Fruit fly (Drosophila melanogaster): Measurements from ENCODE around the gene rdgC.

The rdgC gene

dm6 chr3L:20275886-20276285, 28.0 kb downstream of the rdgC start:
- TF ChIP-seq CG14711 (tag; optimal IDR thresholded peaks at IDR 0.05): no peak
- TF ChIP-seq cnc (optimal IDR thresholded peaks at IDR 0.05): no peak
- TF ChIP-seq cic (GFP tag; optimal IDR thresholded peaks at IDR 0.05): no peak

dm6 chr3L:20276615-20277014, 28.7 kb downstream of the rdgC start:
- no peak for TF ChIP-seq CG14711 (tag; optimal IDR thresholded peaks at IDR 0.05)
- TF ChIP-seq Clk (GFP tag; optimal IDR thresholded peaks at IDR 0.05): no peak
- TF ChIP-seq CG33017 (tag; optimal IDR thresholded peaks at IDR 0.05): no peak
- no peak for TF ChIP-seq toe (GFP tag; optimal IDR thresholded peaks at IDR 0.05)
- no peak for TF ChIP-seq Crg-1 (GFP tag; optimal IDR thresholded peaks at IDR 0.05)
- no peak for TF ChIP-seq Hr96 (GFP tag; optimal IDR thresholded peaks at IDR 0.05)
- TF ChIP-seq CG7101 (tag; optimal IDR thresholded peaks at IDR 0.05): no peak
- TF ChIP-seq CG12768 (GFP tag; optimal IDR thresholded peaks at IDR 0.05): no peak
- no peak for TF ChIP-seq CG11617 (GFP tag; optimal IDR thresholded peaks at IDR 0.05)
- TF ChIP-seq cnc (optimal IDR thresholded peaks at IDR 0.05): no peak
- no peak for TF ChIP-seq ovo (GFP tag; optimal IDR thresholded peaks at IDR 0.05)
- TF ChIP-seq bab1 (GFP tag; optimal IDR thresholded peaks at IDR 0.05): no peak
- no peak for TF ChIP-seq cic (GFP tag; optimal IDR thresholded peaks at IDR 0.05)
- TF ChIP-seq kay (GFP tag; ENCODE audit: borderline replicate concordance): no peak
- TF ChIP-seq CG7045 (GFP tag; optimal IDR thresholded peaks at IDR 0.05): no peak
- no peak for TF ChIP-seq pad (GFP tag; optimal IDR thresholded peaks at IDR 0.05)
- TF ChIP-seq Mnt (GFP tag; optimal IDR thresholded peaks at IDR 0.05): no peak
- no peak for TF ChIP-seq CG1620 (GFP tag; optimal IDR thresholded peaks at IDR 0.05)
- TF ChIP-seq CG5204 (GFP tag; optimal IDR thresholded peaks at IDR 0.05): no peak
- no peak for TF ChIP-seq tj (GFP tag; optimal IDR thresholded peaks at IDR 0.05)

dm6 chr3L:20281254-20281653, 33.4 kb downstream of the rdgC start:
- TF ChIP-seq CG14711 (tag; optimal IDR thresholded peaks at IDR 0.05) (no peak), CG1620 (GFP tag; optimal IDR thresholded peaks at IDR 0.05) (no peak), CG5204 (GFP tag; optimal IDR thresholded peaks at IDR 0.05) (no peak), toe (GFP tag; optimal IDR thresholded peaks at IDR 0.05) (no peak), Crg-1 (GFP tag; optimal IDR thresholded peaks at IDR 0.05) (no peak), pad (GFP tag; optimal IDR thresholded peaks at IDR 0.05) (no peak), CG12768 (GFP tag; optimal IDR thresholded peaks at IDR 0.05) (no peak), CG33017 (tag; optimal IDR thresholded peaks at IDR 0.05) (no peak), Hr96 (GFP tag; optimal IDR thresholded peaks at IDR 0.05) (no peak), CG7045 (GFP tag; optimal IDR thresholded peaks at IDR 0.05) (no peak), Clk (GFP tag; optimal IDR thresholded peaks at IDR 0.05) (no peak), cic (GFP tag; optimal IDR thresholded peaks at IDR 0.05) (no peak), bab1 (GFP tag; optimal IDR thresholded peaks at IDR 0.05) (no peak)

- TF ChIP-seq ovo (GFP tag; optimal IDR thresholded peaks at IDR 0.05): no peak
- TF ChIP-seq toe (GFP tag; optimal IDR thresholded peaks at IDR 0.05): no peak
- no peak for TF ChIP-seq cic (GFP tag; optimal IDR thresholded peaks at IDR 0.05)
- no peak for TF ChIP-seq Clk (GFP tag; optimal IDR thresholded peaks at IDR 0.05)
- no peak for TF ChIP-seq CG11617 (GFP tag; optimal IDR thresholded peaks at IDR 0.05)
- TF ChIP-seq Crg-1 (GFP tag; optimal IDR thresholded peaks at IDR 0.05): no peak
- no peak for TF ChIP-seq kay (GFP tag; ENCODE audit: borderline replicate concordance)
- TF ChIP-seq CG14711 (tag; optimal IDR thresholded peaks at IDR 0.05): no peak
- no peak for TF ChIP-seq cnc (optimal IDR thresholded peaks at IDR 0.05)
- TF ChIP-seq Hr96 (GFP tag; optimal IDR thresholded peaks at IDR 0.05): no peak
- TF ChIP-seq tj (GFP tag; optimal IDR thresholded peaks at IDR 0.05): no peak
- no peak for TF ChIP-seq CG12768 (GFP tag; optimal IDR thresholded peaks at IDR 0.05)
Observed at dm6 chr3L:20287046-20287445, 39.2 kb downstream of the rdgC start.

- TF ChIP-seq cic (GFP tag; optimal IDR thresholded peaks at IDR 0.05) (no peak), Clk (GFP tag; optimal IDR thresholded peaks at IDR 0.05) (no peak), Crg-1 (GFP tag; optimal IDR thresholded peaks at IDR 0.05) (no peak), CG7045 (GFP tag; optimal IDR thresholded peaks at IDR 0.05) (no peak), CG7101 (tag; optimal IDR thresholded peaks at IDR 0.05) (no peak), CG5204 (GFP tag; optimal IDR thresholded peaks at IDR 0.05) (no peak), CG33017 (tag; optimal IDR thresholded peaks at IDR 0.05) (no peak), Mnt (GFP tag; optimal IDR thresholded peaks at IDR 0.05) (no peak), toe (GFP tag; optimal IDR thresholded peaks at IDR 0.05) (no peak), ovo (GFP tag; optimal IDR thresholded peaks at IDR 0.05) (no peak), bab1 (GFP tag; optimal IDR thresholded peaks at IDR 0.05) (no peak), kay (GFP tag; ENCODE audit: borderline replicate concordance) (no peak), CG1620 (GFP tag; optimal IDR thresholded peaks at IDR 0.05) (no peak)
Observed at dm6 chr3L:20295095-20295494, 47.2 kb downstream of the rdgC start, which contains the start of gene gogo. Gene gogo, minus strand, starts transcription at chr3L:20295133.

- TF ChIP-seq CG12768 (GFP tag; optimal IDR thresholded peaks at IDR 0.05): no peak
- no peak for TF ChIP-seq CG33017 (tag; optimal IDR thresholded peaks at IDR 0.05)
- TF ChIP-seq ovo (GFP tag; optimal IDR thresholded peaks at IDR 0.05): no peak
- TF ChIP-seq Clk (GFP tag; optimal IDR thresholded peaks at IDR 0.05): no peak
- no peak for TF ChIP-seq Hr96 (GFP tag; optimal IDR thresholded peaks at IDR 0.05)
- TF ChIP-seq CG11617 (GFP tag; optimal IDR thresholded peaks at IDR 0.05): no peak
- no peak for TF ChIP-seq CG1620 (GFP tag; optimal IDR thresholded peaks at IDR 0.05)
- TF ChIP-seq CG7045 (GFP tag; optimal IDR thresholded peaks at IDR 0.05): no peak
- no peak for TF ChIP-seq pad (GFP tag; optimal IDR thresholded peaks at IDR 0.05)
- TF ChIP-seq tj (GFP tag; optimal IDR thresholded peaks at IDR 0.05): no peak
Observed at dm6 chr3L:20296797-20297196, 48.9 kb downstream of the rdgC start, which contains the start of gene FRG1. Gene FRG1, minus strand, starts transcription at chr3L:20296971.

dm6 chr3L:20299110-20299509, 51.2 kb downstream of the rdgC start, which contains the start of gene SCCRO4:
Gene SCCRO4, plus strand, starts transcription at chr3L:20299410.
- TF ChIP-seq cnc (optimal IDR thresholded peaks at IDR 0.05) (no peak), kay (GFP tag; ENCODE audit: borderline replicate concordance) (no peak), CG12768 (GFP tag; optimal IDR thresholded peaks at IDR 0.05) (no peak), toe (GFP tag; optimal IDR thresholded peaks at IDR 0.05) (no peak), CG11617 (GFP tag; optimal IDR thresholded peaks at IDR 0.05) (no peak), Crg-1 (GFP tag; optimal IDR thresholded peaks at IDR 0.05) (no peak), CG7101 (tag; optimal IDR thresholded peaks at IDR 0.05) (no peak), tj (GFP tag; optimal IDR thresholded peaks at IDR 0.05) (no peak), Hr96 (GFP tag; optimal IDR thresholded peaks at IDR 0.05) (no peak)

Measured in whole organism, adult.